Worm (Caenorhabditis elegans) whole organism, young adult: Measurements from ENCODE around the gene C56G2.5.
A peak's percentile ranks its signal among the peaks of the same experiment; 100 is the strongest.

ENCODE experiments used
- B0336.3 ChIP-seq: fragments of 200-800 bp; sonication (Bioruptor generic); IDR thresholded peaks from 2 replicates; pipeline ENCODE4 v1.3.6; 2022; ENCODE audit warnings: missing genetic modification characterization, missing compliant biosample characterization
- C06A6.2 ChIP-seq: fragments of 200-800 bp; sonication (Bioruptor generic); conservative IDR thresholded peaks from 2 replicates; pipeline ENCODE4 v1.3.6; 2022; ENCODE audit warnings: missing genetic modification characterization, missing compliant biosample characterization
- F22D6.2 ChIP-seq: sonication (generic microtip); optimal IDR thresholded peaks from 2 replicates; lab custom pipeline; 2016; ENCODE audit warnings: mild to moderate bottlenecking, missing genetic modification characterization, missing compliant biosample characterization
- F39B2.1 ChIP-seq: fragments of 200-800 bp; sonication (Bioruptor generic); IDR thresholded peaks from 2 replicates; pipeline ENCODE4 v1.3.6; 2022; ENCODE audit warnings: missing genetic modification reagents, missing genetic modification characterization, missing compliant biosample characterization
- F49E8.2 ChIP-seq: sonication (generic microtip); optimal IDR thresholded peaks from 3 replicates; lab custom pipeline; 2017; ENCODE audit warnings: missing genetic modification characterization, mild to moderate bottlenecking, missing compliant biosample characterization, antibody characterized with exemption, moderate library complexity; ENCODE audit not compliant: insufficient read depth
- F55B11.4 ChIP-seq: sonication (generic microtip); optimal IDR thresholded peaks from 2 replicates; lab custom pipeline; 2016; ENCODE audit warnings: missing compliant biosample characterization, missing genetic modification characterization, borderline replicate concordance; ENCODE audit not compliant: insufficient read depth
- K11D2.4 ChIP-seq: fragments of 200-800 bp; sonication (Bioruptor generic); IDR thresholded peaks from 2 replicates; pipeline ENCODE4 v1.3.6; 2022; ENCODE audit warnings: missing genetic modification reagents, missing genetic modification characterization, missing compliant biosample characterization
- K12H6.12 ChIP-seq: fragments of 200-800 bp; sonication (Bioruptor generic); optimal IDR thresholded peaks from 2 replicates; lab custom pipeline; 2018; ENCODE audit warnings: mild to moderate bottlenecking, missing genetic modification characterization, missing compliant biosample characterization
- T07F8.4 ChIP-seq: sonication (generic microtip); optimal IDR thresholded peaks from 2 replicates; lab custom pipeline; 2016; ENCODE audit warnings: mild to moderate bottlenecking, missing genetic modification characterization, moderate library complexity, missing compliant biosample characterization
- T26A5.8 ChIP-seq: sonication (generic microtip); optimal IDR thresholded peaks from 2 replicates; lab custom pipeline; 2016; ENCODE audit warnings: missing genetic modification characterization, missing compliant biosample characterization
- Y53F4B.3 ChIP-seq: fragments of 200-800 bp; sonication (Bioruptor generic); IDR thresholded peaks from 2 replicates; pipeline ENCODE4 v1.3.6; 2022; ENCODE audit warnings: missing genetic modification reagents, missing genetic modification characterization, missing compliant biosample characterization
- Y56A3A.18 ChIP-seq: fragments of 200-800 bp; sonication (Bioruptor generic); IDR thresholded peaks from 2 replicates; pipeline ENCODE4 v1.3.6; 2022; ENCODE audit warnings: missing genetic modification reagents, missing genetic modification characterization, missing compliant biosample characterization
- akir-1 ChIP-seq: fragments of 200-800 bp; sonication (Bioruptor generic); optimal IDR thresholded peaks from 2 replicates; lab custom pipeline; 2018; ENCODE audit warnings: mild to moderate bottlenecking, missing genetic modification characterization, moderate library complexity, missing compliant biosample characterization
- ama-1 ChIP-seq, 3 experiments: fragments of 150-350 bp in 1 of 3; sonication (generic microtip) in 2 of 3; optimal IDR thresholded peaks; 2 replicates each; lab custom pipeline; 2014 to 2018; ENCODE audit warnings: missing biosample characterization in 2 of 3, missing genetic modification characterization in 2 of 3, missing genetic modification reagents in 2 of 3
- aptf-2 ChIP-seq: fragments of 200-800 bp; sonication (Bioruptor generic); conservative IDR thresholded peaks from 2 replicates; pipeline ENCODE4 v1.3.6; 2022; ENCODE audit warnings: missing genetic modification reagents, missing genetic modification characterization, missing compliant biosample characterization
- aptf-3 ChIP-seq: fragments of 200-800 bp; sonication (Bioruptor generic); IDR thresholded peaks from 2 replicates; pipeline ENCODE4 v1.3.6; 2022; ENCODE audit warnings: missing genetic modification characterization, missing compliant biosample characterization
- atf-7 ChIP-seq: sonication (generic microtip); optimal IDR thresholded peaks from 2 replicates; lab custom pipeline; 2017; ENCODE audit warnings: mild to moderate bottlenecking, missing genetic modification characterization, missing compliant biosample characterization
- ceh-40 ChIP-seq: fragments of 200-800 bp; sonication (Bioruptor generic); IDR thresholded peaks from 2 replicates; pipeline ENCODE4 v1.3.6; 2022; ENCODE audit warnings: missing genetic modification characterization, missing compliant biosample characterization
- fkh-3 ChIP-seq: sonication (generic microtip); optimal IDR thresholded peaks from 2 replicates; lab custom pipeline; 2016; ENCODE audit warnings: mild to moderate bottlenecking, missing genetic modification characterization, missing compliant biosample characterization
- him-1 ChIP-seq: sonication (generic microtip); optimal IDR thresholded peaks from 2 replicates; lab custom pipeline; 2016; ENCODE audit warnings: missing genotype, missing genetic modification reagents, missing genetic modification characterization, missing compliant biosample characterization
- hlh-12 ChIP-seq: sonication (generic microtip); optimal IDR thresholded peaks from 2 replicates; lab custom pipeline; 2016; ENCODE audit warnings: missing genetic modification characterization, missing compliant biosample characterization
- hlh-26 ChIP-seq: fragments of 200-800 bp; sonication (Bioruptor generic); conservative IDR thresholded peaks from 2 replicates; pipeline ENCODE4 v1.3.6; 2022; ENCODE audit warnings: missing genetic modification reagents, missing genetic modification characterization, missing compliant biosample characterization
- hmg-20 ChIP-seq: fragments of 200-800 bp; sonication (Bioruptor generic); IDR thresholded peaks from 2 replicates; pipeline ENCODE4 v1.3.6; 2022; ENCODE audit warnings: missing genetic modification reagents, missing genetic modification characterization, missing compliant biosample characterization
- hrde-1 ChIP-seq: sonication (generic microtip); optimal IDR thresholded peaks from 2 replicates; lab custom pipeline; 2016; ENCODE audit warnings: missing genetic modification characterization, mild to moderate bottlenecking, missing compliant biosample characterization, moderate library complexity, missing genotype, missing genetic modification reagents, borderline replicate concordance
- hsf-1 ChIP-seq: fragments of 200-800 bp; sonication (Bioruptor generic); IDR thresholded peaks from 2 replicates; pipeline ENCODE4 v1.3.6; 2022; ENCODE audit warnings: missing genetic modification reagents, missing genetic modification characterization, missing compliant biosample characterization
- let-526 ChIP-seq: fragments of 200-800 bp; sonication (Bioruptor generic); IDR thresholded peaks from 2 replicates; pipeline ENCODE4 v1.3.6; 2022; ENCODE audit warnings: missing genetic modification reagents, missing genetic modification characterization, missing compliant biosample characterization
- let-607 ChIP-seq, 2 experiments: fragments of 200-800 bp in 1 of 2; sonication (Bioruptor generic) in 1 of 2; sonication (generic microtip) in 1 of 2; optimal IDR thresholded peaks; 2 replicates each; lab custom pipeline; 2016 to 2018; ENCODE audit warnings: mild to moderate bottlenecking in 2 of 2, missing compliant biosample characterization in 2 of 2, missing genetic modification characterization in 2 of 2, moderate library complexity in 2 of 2, missing genotype in 1 of 2
- lin-35 ChIP-seq, 3 experiments: fragments of 150-350 bp in 2 of 3; sonication (generic microtip) in 1 of 3; optimal IDR thresholded peaks; 2 replicates each; lab custom pipeline; 2014 to 2018; ENCODE audit warnings: missing biosample characterization in 3 of 3, missing genetic modification characterization in 3 of 3, missing genetic modification reagents in 3 of 3
- lin-54 ChIP-seq: fragments of 200-800 bp; sonication (Bioruptor generic); optimal IDR thresholded peaks from 2 replicates; lab custom pipeline; 2018; ENCODE audit warnings: mild to moderate bottlenecking, missing genetic modification characterization, missing compliant biosample characterization
- lir-1 ChIP-seq: fragments of 200-800 bp; sonication (Bioruptor generic); conservative IDR thresholded peaks from 2 replicates; pipeline ENCODE4 v1.3.6; 2022; ENCODE audit warnings: missing genetic modification reagents, missing genetic modification characterization, missing compliant biosample characterization
- lsl-1 ChIP-seq: fragments of 200-800 bp; sonication (Bioruptor generic); optimal IDR thresholded peaks from 2 replicates; lab custom pipeline; 2018; ENCODE audit warnings: mild to moderate bottlenecking, missing genetic modification characterization, moderate library complexity, missing compliant biosample characterization
- madf-6 ChIP-seq: fragments of 200-800 bp; sonication (Bioruptor generic); IDR thresholded peaks from 2 replicates; pipeline ENCODE4 v1.3.6; 2022; ENCODE audit warnings: missing genetic modification reagents, missing genetic modification characterization, missing compliant biosample characterization
- mxl-1 ChIP-seq: sonication (generic microtip); optimal IDR thresholded peaks from 2 replicates; lab custom pipeline; 2016; ENCODE audit warnings: missing genetic modification characterization, missing compliant biosample characterization
- nfya-1 ChIP-seq: sonication (generic microtip); optimal IDR thresholded peaks from 2 replicates; lab custom pipeline; 2017; ENCODE audit warnings: antibody characterized with exemption, missing compliant biosample characterization, missing genetic modification characterization, borderline replicate concordance; ENCODE audit not compliant: insufficient read depth
- nfya-2 ChIP-seq: fragments of 200-800 bp; sonication (Bioruptor generic); IDR thresholded peaks from 2 replicates; pipeline ENCODE4 v1.3.6; 2022; ENCODE audit warnings: missing genetic modification reagents, missing genetic modification characterization, missing compliant biosample characterization
- nhr-179 ChIP-seq: sonication (generic microtip); optimal IDR thresholded peaks from 2 replicates; lab custom pipeline; 2016; ENCODE audit warnings: mild to moderate bottlenecking, missing genetic modification characterization, missing compliant biosample characterization
- nhr-80 ChIP-seq: sonication (generic microtip); optimal IDR thresholded peaks from 2 replicates; lab custom pipeline; 2016; ENCODE audit warnings: missing genetic modification characterization, missing compliant biosample characterization
- nhr-90 ChIP-seq: sonication (generic microtip); optimal IDR thresholded peaks from 2 replicates; lab custom pipeline; 2016; ENCODE audit warnings: missing genotype, mild to moderate bottlenecking, missing genetic modification characterization, missing compliant biosample characterization
- repo-1 ChIP-seq: sonication (generic microtip); optimal IDR thresholded peaks from 2 replicates; lab custom pipeline; 2017; ENCODE audit warnings: mild to moderate bottlenecking, missing genetic modification characterization, missing compliant biosample characterization
- rpc-1 ChIP-seq, 2 experiments: fragments of 150-350 bp in 1 of 2; sonication (generic microtip) in 1 of 2; optimal IDR thresholded peaks; 2 replicates each; lab custom pipeline; 2014 to 2018; ENCODE audit warnings: missing biosample characterization in 1 of 2, missing genetic modification characterization in 1 of 2, missing genetic modification reagents in 1 of 2, missing genotype in 1 of 2
- unc-130 ChIP-seq: sonication (generic microtip); optimal IDR thresholded peaks from 2 replicates; lab custom pipeline; 2016; ENCODE audit warnings: missing genetic modification reagents, missing genetic modification characterization, missing compliant biosample characterization
- unc-62 ChIP-seq: fragments of 150-350 bp; optimal IDR thresholded peaks from 2 replicates; lab custom pipeline; 2014; ENCODE audit warnings: missing biosample characterization, missing genetic modification reagents, missing genetic modification characterization
- zim-3 ChIP-seq: sonication (generic microtip); optimal IDR thresholded peaks from 2 replicates; lab custom pipeline; 2017; ENCODE audit warnings: mild to moderate bottlenecking, missing genetic modification characterization, moderate library complexity, missing compliant biosample characterization
- ztf-18 ChIP-seq: sonication (generic microtip); optimal IDR thresholded peaks from 2 replicates; lab custom pipeline; 2016; ENCODE audit warnings: missing genotype, mild to moderate bottlenecking, missing genetic modification characterization, missing compliant biosample characterization
- ztf-25 ChIP-seq: fragments of 200-800 bp; sonication (Bioruptor generic); IDR thresholded peaks from 2 replicates; pipeline ENCODE4 v1.3.6; 2022; ENCODE audit warnings: missing genetic modification reagents, missing genetic modification characterization, missing compliant biosample characterization
- ztf-28 ChIP-seq: fragments of 200-800 bp; sonication (Bioruptor generic); IDR thresholded peaks from 2 replicates; pipeline ENCODE4 v1.3.6; 2022; ENCODE audit warnings: missing genetic modification reagents, missing genetic modification characterization, missing compliant biosample characterization
- ztf-3 ChIP-seq: fragments of 200-800 bp; sonication (Bioruptor generic); optimal IDR thresholded peaks from 2 replicates; lab custom pipeline; 2018; ENCODE audit warnings: mild to moderate bottlenecking, missing genetic modification characterization, missing compliant biosample characterization
- ztf-6 ChIP-seq: fragments of 200-800 bp; sonication (Bioruptor generic); IDR thresholded peaks from 2 replicates; pipeline ENCODE4 v1.3.6; 2022; ENCODE audit warnings: missing genetic modification reagents, missing genetic modification characterization, missing compliant biosample characterization

Gene C56G2.5

DNA sequence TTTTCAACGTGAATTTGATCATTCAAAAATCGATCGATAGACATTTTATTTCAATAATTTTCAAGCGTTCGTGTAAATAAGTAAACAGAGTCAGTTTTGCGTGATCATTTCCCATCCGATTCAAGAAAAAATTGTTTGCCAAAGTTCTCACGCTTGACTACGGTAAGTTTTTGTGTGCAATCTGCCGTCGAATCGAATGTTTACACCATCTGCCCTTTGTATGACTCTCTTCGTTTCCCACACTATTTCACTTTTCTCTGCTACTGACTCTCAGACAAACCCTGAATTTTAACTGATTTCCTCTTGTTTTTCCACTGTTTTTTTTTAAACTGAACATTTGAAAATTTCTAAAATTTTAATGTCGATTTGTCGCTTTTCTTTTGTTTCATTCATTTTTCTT is 20.7 kb upstream of the C56G2.5 start (continued):
- peak; percentile 58 for TF ChIP-seq F49E8.2 (tag; lab: Kevin White, UChicago)
- TF ChIP-seq F22D6.2 (tag; lab: Kevin White, UChicago) = no peak
- TF ChIP-seq repo-1 (tag; lab: Kevin White, UChicago) = peak; percentile 63
- no peak for TF ChIP-seq aptf-2 (GFP tag; lab: Robert Waterston, UW)
- TF ChIP-seq nhr-80 (tag; lab: Kevin White, UChicago) = peak; percentile 47
- peak; percentile 70 for TF ChIP-seq lin-54 (GFP tag; lab: Kevin White, UChicago)
- TF ChIP-seq B0336.3 (GFP tag; lab: Robert Waterston, UW) = peak; percentile 71; the same call in 1 of the 2 replicates
- TF ChIP-seq nfya-2 = no peak
- TF ChIP-seq ceh-40 = 0 out of 2 replicates have a peak, but pooled peaks have one; percentile 9
- no peak for TF ChIP-seq Y56A3A.18 (GFP tag; lab: Robert Waterston, UW)
- no peak for TF ChIP-seq ama-1 (optimal IDR thresholded peaks at IDR 0.05; lab: Kevin White, UChicago)
- no peak for TF ChIP-seq ama-1 (GFP tag; optimal IDR thresholded peaks at IDR 0.05; lab: Kevin White, UChicago)
- no peak for TF ChIP-seq ztf-25 (GFP tag; lab: Robert Waterston, UW)
- no peak for TF ChIP-seq hlh-12 (tag; lab: Kevin White, UChicago)
- TF ChIP-seq Y53F4B.3 = no peak
- TF ChIP-seq hrde-1 = peak; percentile 48
- no peak for TF ChIP-seq F55B11.4 (tag; lab: Kevin White, UChicago)
- no peak for TF ChIP-seq nhr-90 (tag; lab: Kevin White, UChicago)
- TF ChIP-seq ztf-3 = no peak
- no peak for TF ChIP-seq T26A5.8 (tag; lab: Kevin White, UChicago)
- TF ChIP-seq ztf-28 (GFP tag; lab: Robert Waterston, UW) = no peak
- peak; percentile 57; the same call in 1 of the 2 replicates for TF ChIP-seq lir-1 (GFP tag; lab: Robert Waterston, UW)
- no peak for TF ChIP-seq akir-1 (GFP tag; lab: Kevin White, UChicago)
- peak; percentile 38 for TF ChIP-seq ztf-18 (tag; lab: Kevin White, UChicago)
- TF ChIP-seq nfya-1 (tag; lab: Kevin White, UChicago) = no peak
- peak in 1 of 3 experiments; percentile 56 for TF ChIP-seq lin-35 (GFP tag; optimal IDR thresholded peaks at IDR 0.05; lab: Kevin White, UChicago)
- no peak for TF ChIP-seq aptf-3 (GFP tag; lab: Robert Waterston, UW)
- TF ChIP-seq fkh-3 = no peak
- no peak for TF ChIP-seq ztf-6
- peak; percentile 47; the same call in 1 of the 2 replicates for TF ChIP-seq hsf-1 (GFP tag; lab: Robert Waterston, UW)
- TF ChIP-seq unc-130 = no peak
- no peak for TF ChIP-seq T07F8.4 (tag; lab: Kevin White, UChicago)
- TF ChIP-seq K11D2.4 = no peak
- no peak for TF ChIP-seq rpc-1 (optimal IDR thresholded peaks at IDR 0.05; lab: Kevin White, UChicago)
- no peak for TF ChIP-seq rpc-1 (tag; optimal IDR thresholded peaks at IDR 0.05; lab: Kevin White, UChicago)
- TF ChIP-seq K12H6.12 (tag; lab: Kevin White, UChicago) = peak; percentile 80
- no peak for TF ChIP-seq C06A6.2 (GFP tag; lab: Robert Waterston, UW)
- no peak for TF ChIP-seq hmg-20 (GFP tag; lab: Robert Waterston, UW)
- peak; percentile 61; the same call in 1 of the 2 replicates for TF ChIP-seq let-526 (GFP tag; lab: Robert Waterston, UW)
- no peak for TF ChIP-seq F39B2.1 (GFP tag; lab: Robert Waterston, UW)
- TF ChIP-seq atf-7 (tag; lab: Kevin White, UChicago) = peak; percentile 12
- no peak for TF ChIP-seq nhr-179 (tag; lab: Kevin White, UChicago)
- no peak for TF ChIP-seq mxl-1
- peak; percentile 26 for TF ChIP-seq him-1 (tag; lab: Kevin White, UChicago)
- no peak for TF ChIP-seq unc-62 (GFP tag; lab: Kevin White, UChicago)
- TF ChIP-seq hlh-26 (GFP tag; lab: Robert Waterston, UW) = no peak
- TF ChIP-seq lsl-1 (GFP tag; lab: Kevin White, UChicago) = peak; percentile 92
- no peak for TF ChIP-seq zim-3 (tag; lab: Kevin White, UChicago)
- peak; percentile 83 for TF ChIP-seq madf-6 (GFP tag; lab: Robert Waterston, UW)
- peak in 1 of 2 experiments; percentile 11 for TF ChIP-seq let-607 (tag; optimal IDR thresholded peaks at IDR 0.05; lab: Kevin White, UChicago)
